Worm (Caenorhabditis elegans): Measurements from ENCODE around the gene Y57G11B.6.

DNA sequence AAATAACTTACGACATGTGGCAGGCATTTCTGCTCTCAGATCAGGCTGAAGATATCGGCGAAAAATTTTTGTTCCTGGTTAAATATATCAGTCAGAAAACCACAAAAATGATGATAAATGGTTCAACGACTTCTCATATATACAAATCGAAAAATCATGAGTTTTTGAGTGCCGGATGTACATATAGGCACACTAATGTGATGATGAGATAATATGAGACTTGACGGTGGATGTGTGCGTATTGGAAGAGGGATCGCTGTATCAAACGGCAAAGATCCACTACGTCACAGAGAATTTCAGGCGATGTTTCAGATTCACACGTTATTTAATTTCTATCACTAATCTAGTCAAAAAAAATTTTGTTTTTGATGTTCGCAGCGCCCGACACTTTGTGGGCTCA lies 17.9 kb upstream of the Y57G11B.6 start, which contains the start of gene glb-34:
- TF ChIP-seq nhr-11 (tag; optimal IDR thresholded peaks at IDR 0.05), result no peak
- TF ChIP-seq skn-1 (tag; optimal IDR thresholded peaks at IDR 0.05), result no peak
- TF ChIP-seq nhr-129 (tag; optimal IDR thresholded peaks at IDR 0.05), result no peak
- TF ChIP-seq unc-39 (tag; optimal IDR thresholded peaks at IDR 0.05), result no peak
- TF ChIP-seq peb-1 (tag; optimal IDR thresholded peaks at IDR 0.05), result no peak
- no peak for TF ChIP-seq ceh-82 (tag; optimal IDR thresholded peaks at IDR 0.05)
- TF ChIP-seq egl-27 (tag; optimal IDR thresholded peaks at IDR 0.05), result no peak
